Fruit fly (Drosophila melanogaster): ENCODE results near the gene CG44142.

DNA sequence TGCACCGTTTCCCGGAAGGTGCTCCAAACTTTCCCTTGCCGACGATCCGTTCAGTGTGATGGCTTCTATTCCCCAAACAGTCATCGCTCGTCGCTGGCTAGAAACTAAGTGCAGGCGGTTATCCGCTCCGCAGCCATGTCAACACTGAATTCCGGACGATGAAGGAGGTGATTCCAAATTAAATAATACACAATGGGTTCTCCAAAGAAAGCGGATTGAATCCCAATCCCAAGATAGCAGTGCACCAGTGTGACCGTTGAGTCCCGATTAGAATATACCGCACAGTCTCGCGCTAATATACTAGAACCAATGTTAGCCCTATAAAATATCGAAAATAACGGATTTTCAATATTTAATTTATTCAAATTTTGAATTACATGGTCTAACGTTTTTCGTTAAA is 41.2 kb downstream of the CG44142 start, which contains the start of gene TBC1D5:
- TF ChIP-seq CG14655 (GFP tag; optimal IDR thresholded peaks at IDR 0.05) (no peak), gl (tag; optimal IDR thresholded peaks at IDR 0.05) (no peak), Pif1A (GFP tag; optimal IDR thresholded peaks at IDR 0.05) (no peak), CG8159 (tag; optimal IDR thresholded peaks at IDR 0.05) (no peak), Pif1B (GFP tag; optimal IDR thresholded peaks at IDR 0.05) (no peak), Ets98B (GFP tag; IDR thresholded peaks at IDR 0.05) (no peak), CG15710 (tag; optimal IDR thresholded peaks at IDR 0.05) (no peak), rn (GFP tag; IDR thresholded peaks at IDR 0.05) (no peak), CG13204 (GFP tag; optimal IDR thresholded peaks at IDR 0.05) (no peak), EcR (GFP tag; optimal IDR thresholded peaks at IDR 0.05) (no peak)
